Worm (Caenorhabditis elegans): ENCODE measurements around the gene aakb-1.

aakb-1 gene

DNA sequence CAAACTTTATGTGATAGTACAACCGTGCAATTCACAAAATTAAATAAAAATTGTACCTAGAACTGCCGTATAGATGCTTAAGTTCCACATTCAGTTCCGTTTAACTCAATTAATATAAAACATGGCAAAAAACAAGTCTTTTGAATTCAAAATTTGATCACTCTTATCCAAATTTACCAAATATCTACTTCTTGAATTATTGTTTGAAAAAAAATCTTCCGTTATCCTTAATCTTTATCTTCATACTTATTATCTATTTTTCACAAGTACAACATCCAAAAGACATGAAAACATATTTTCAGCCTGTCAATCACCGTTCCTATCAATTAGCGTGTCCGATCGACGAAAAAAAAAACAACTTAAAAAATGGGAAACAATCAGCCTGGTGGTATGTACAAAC is at the start of gene aakb-1:
Gene aakb-1 (plus strand): TSS at position 301 of the 400 bp plus-strand sequence.
- TF ChIP-seq madf-3 (GFP tag; IDR thresholded peaks at IDR 0.05) = no peak

ce11 chrX:13706607-13707006 is 49.0 kb upstream of the aakb-1 start, which contains the start of gene K02D3.1:
Gene K02D3.1 (plus strand): TSS chrX:13706907.
- TF ChIP-seq lin-35 (GFP tag; optimal IDR thresholded peaks at IDR 0.05) (no peak), Y95B8A.8 (GFP tag; IDR thresholded peaks at IDR 0.05) (no peak), egl-18 (GFP tag; IDR thresholded peaks at IDR 0.05) (no peak), F49E8.2 (tag; optimal IDR thresholded peaks at IDR 0.05; ENCODE audit: insufficient read depth) (no peak), ceh-79 (tag; optimal IDR thresholded peaks at IDR 0.05) (no peak), hrde-1 (tag; optimal IDR thresholded peaks at IDR 0.05; ENCODE audit: borderline replicate concordance) (no peak), T26A5.8 (tag; optimal IDR thresholded peaks at IDR 0.05) (no peak), ZK185.1 (tag; optimal IDR thresholded peaks at IDR 0.05; ENCODE audit: poor library complexity, severe bottlenecking) (no peak), F57A8.1 (GFP tag; optimal IDR thresholded peaks at IDR 0.05) (no peak), cebp-2 (GFP tag; IDR thresholded peaks at IDR 0.05) (no peak), die-1 (tag; optimal IDR thresholded peaks at IDR 0.05) (no peak), chd-7 (tag; optimal IDR thresholded peaks at IDR 0.05) (no peak), sptf-2 (GFP tag; optimal IDR thresholded peaks at IDR 0.05) (no peak)

- TF ChIP-seq ceh-79 (tag; optimal IDR thresholded peaks at IDR 0.05) (no peak), B0019.2 (GFP tag; conservative IDR thresholded peaks at IDR 0.05) (no peak), F39B2.1 (GFP tag; IDR thresholded peaks at IDR 0.05) (no peak), F49E8.2 (tag; optimal IDR thresholded peaks at IDR 0.05; ENCODE audit: insufficient read depth) (no peak), snpc-4 (GFP tag; optimal IDR thresholded peaks at IDR 0.05) (no peak), snpc-4 (tag; optimal IDR thresholded peaks at IDR 0.05) (peak in 2 of 4 experiments; percentile 47 to 80), ZK185.1 (tag; optimal IDR thresholded peaks at IDR 0.05; ENCODE audit: poor library complexity, severe bottlenecking) (no peak), F23B12.7 (tag; optimal IDR thresholded peaks at IDR 0.05; ENCODE audit: insufficient read depth) (no peak)
These were observed 46.5 kb upstream of the aakb-1 start for ce11 chrX:13709060-13709459.

- TF ChIP-seq sdz-38 (tag; optimal IDR thresholded peaks at IDR 0.05) = no peak
- no peak for TF ChIP-seq bed-1 (GFP tag; IDR thresholded peaks at IDR 0.05)
- no peak for TF ChIP-seq T07F8.4 (tag; optimal IDR thresholded peaks at IDR 0.05)
- TF ChIP-seq ztf-3 (GFP tag; optimal IDR thresholded peaks at IDR 0.05) = no peak
- no peak for TF ChIP-seq pbrm-1 (GFP tag; IDR thresholded peaks at IDR 0.05)
- TF ChIP-seq ets-4 (GFP tag; optimal IDR thresholded peaks at IDR 0.05) = no peak
- no peak for TF ChIP-seq B0261.1 (tag; optimal IDR thresholded peaks at IDR 0.05)
- TF ChIP-seq mel-28 (tag; optimal IDR thresholded peaks at IDR 0.05; ENCODE audit: borderline replicate concordance) = no peak
- TF ChIP-seq nhr-179 (tag; optimal IDR thresholded peaks at IDR 0.05) = no peak
These were observed 43.7 kb upstream of the aakb-1 start, which contains the start of gene K02D3.2 for ce11 chrX:13711909-13712308. Gene K02D3.2 (minus strand): TSS chrX:13712009.

DNA sequence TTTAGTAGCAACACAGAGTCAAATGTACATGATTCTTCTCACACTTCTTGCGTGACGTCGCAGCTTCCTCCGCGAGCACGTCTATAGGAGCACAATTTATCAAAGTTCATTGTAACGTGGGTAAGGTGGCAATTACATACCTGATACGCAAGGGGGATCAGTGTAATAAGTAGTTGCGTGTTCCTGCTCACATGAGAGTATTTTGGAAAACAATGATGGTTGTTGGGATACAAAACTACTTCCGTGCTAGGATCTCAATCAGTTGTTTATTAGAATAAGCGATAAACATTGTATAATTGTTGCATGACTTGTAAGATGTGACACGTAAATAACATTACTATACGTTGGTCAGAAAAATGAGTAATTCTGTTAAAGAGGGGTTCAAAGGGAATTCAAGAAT is 42.6 kb upstream of the aakb-1 start:
- no peak for TF ChIP-seq B0261.1 (tag; optimal IDR thresholded peaks at IDR 0.05)
- TF ChIP-seq aptf-2 (GFP tag; conservative IDR thresholded peaks at IDR 0.05) = no peak
- no peak for TF ChIP-seq madf-3 (GFP tag; IDR thresholded peaks at IDR 0.05)
- no peak for TF ChIP-seq nfya-1 (tag; optimal IDR thresholded peaks at IDR 0.05; ENCODE audit: borderline replicate concordance, insufficient read depth)
- TF ChIP-seq mcd-1 (GFP tag; IDR thresholded peaks at IDR 0.05) = no peak
- TF ChIP-seq T07F8.4 (tag; optimal IDR thresholded peaks at IDR 0.05) = no peak
- no peak for TF ChIP-seq die-1 (tag; optimal IDR thresholded peaks at IDR 0.05)
- TF ChIP-seq lin-54 (GFP tag; optimal IDR thresholded peaks at IDR 0.05) = no peak
- no peak for TF ChIP-seq attf-5 (GFP tag; optimal IDR thresholded peaks at IDR 0.05)
- no peak for TF ChIP-seq ceh-58 (GFP tag; IDR thresholded peaks at IDR 0.05)
- TF ChIP-seq tbx-9 (tag; optimal IDR thresholded peaks at IDR 0.05; ENCODE audit: borderline replicate concordance) = no peak
- TF ChIP-seq chd-7 (tag; optimal IDR thresholded peaks at IDR 0.05) = no peak
- TF ChIP-seq F57C9.4 (tag; optimal IDR thresholded peaks at IDR 0.05) = no peak
- TF ChIP-seq hsf-1 (GFP tag; IDR thresholded peaks at IDR 0.05) = no peak
- TF ChIP-seq ztf-18 (tag; optimal IDR thresholded peaks at IDR 0.05) = no peak
- no peak for TF ChIP-seq ets-4 (GFP tag; optimal IDR thresholded peaks at IDR 0.05)
- TF ChIP-seq ceh-40 (GFP tag; IDR thresholded peaks at IDR 0.05) = no peak
- no peak for TF ChIP-seq F33H1.4 (GFP tag; IDR thresholded peaks at IDR 0.05)
- no peak for TF ChIP-seq attf-6 (GFP tag; IDR thresholded peaks at IDR 0.05)
